Worm (Caenorhabditis elegans): Measurements from ENCODE around the gene daf-2.

- TF ChIP-seq unc-62 (GFP tag; optimal IDR thresholded peaks at IDR 0.05) (no peak), nhr-23 (tag; optimal IDR thresholded peaks at IDR 0.05) (no peak), elt-1 (tag; optimal IDR thresholded peaks at IDR 0.05) (no peak)
Measured at ce11 chrIII:3018822-3019221, 21.8 kb downstream of the daf-2 start.

Measured in whole organism, L3 larva.